Worm (Caenorhabditis elegans): ENCODE results near the gene lipl-8.

DNA sequence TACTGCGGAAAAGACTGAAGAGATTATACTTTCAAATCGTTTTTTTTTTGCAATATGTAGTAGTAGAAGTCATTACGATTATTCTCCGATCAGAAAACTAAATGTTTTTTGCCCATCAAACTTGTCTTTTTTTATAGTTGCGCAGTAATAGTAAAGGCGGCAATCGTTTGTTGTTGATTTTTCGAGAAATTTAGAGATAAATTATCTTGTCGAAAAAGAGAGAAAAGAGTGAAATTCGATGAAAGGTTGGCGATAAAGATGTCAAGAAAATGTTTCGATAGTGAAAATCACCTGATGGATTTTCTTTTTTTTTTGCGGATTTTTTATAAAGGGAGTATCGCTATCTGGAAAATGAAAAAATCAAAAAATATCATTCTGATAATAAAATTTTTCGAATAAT lies 40.0 kb upstream of the lipl-8 start:
- TF ChIP-seq B0035.1 (tag; optimal IDR thresholded peaks at IDR 0.05) (no peak), mcd-1 (GFP tag; IDR thresholded peaks at IDR 0.05) (no peak), bed-1 (GFP tag; IDR thresholded peaks at IDR 0.05) (no peak), chd-7 (tag; optimal IDR thresholded peaks at IDR 0.05) (no peak), ama-1 (optimal IDR thresholded peaks at IDR 0.05) (no peak), ama-1 (GFP tag; optimal IDR thresholded peaks at IDR 0.05) (no peak), B0336.3 (GFP tag; IDR thresholded peaks at IDR 0.05) (no peak)
